Worm (Caenorhabditis elegans) whole organism, early embryonic: Measurements from ENCODE around the gene sdz-8.

Source experiments
- B0310.2 ChIP-seq: sonication (generic microtip); optimal IDR thresholded peaks from 2 replicates; lab custom pipeline; 2016; ENCODE audit warnings: mild to moderate bottlenecking, missing genetic modification characterization, missing compliant biosample characterization
- F13C5.2 ChIP-seq: sonication (generic microtip); optimal IDR thresholded peaks from 2 replicates; lab custom pipeline; 2017; ENCODE audit warnings: mild to moderate bottlenecking, missing genetic modification characterization, inconsistent platforms, missing compliant biosample characterization
- ama-1 ChIP-seq: fragments of 150-350 bp; optimal IDR thresholded peaks from 2 replicates; lab custom pipeline; 2014
- ceh-13 ChIP-seq: fragments of 200-800 bp; sonication (Bioruptor generic); optimal IDR thresholded peaks from 2 replicates; lab custom pipeline; 2018; ENCODE audit warnings: mild to moderate bottlenecking, missing genetic modification characterization, missing compliant biosample characterization
- ceh-36 ChIP-seq: sonication (generic microtip); optimal IDR thresholded peaks from 2 replicates; lab custom pipeline; 2016; ENCODE audit warnings: missing genetic modification characterization, inconsistent platforms, missing compliant biosample characterization
- ets-7 ChIP-seq: sonication (generic microtip); optimal IDR thresholded peaks from 2 replicates; lab custom pipeline; 2016; ENCODE audit warnings: missing genotype, missing genetic modification characterization, missing compliant biosample characterization
- flt-1 ChIP-seq: fragments of 200-800 bp; sonication (Bioruptor generic); IDR thresholded peaks from 2 replicates; pipeline ENCODE4 v1.3.6; 2022; ENCODE audit warnings: missing genetic modification characterization, missing compliant biosample characterization
- hmg-4 ChIP-seq: fragments of 200-800 bp; sonication (Bioruptor generic); optimal IDR thresholded peaks from 2 replicates; lab custom pipeline; 2018; ENCODE audit warnings: mild to moderate bottlenecking, missing genetic modification characterization, missing compliant biosample characterization
- hnd-1 ChIP-seq: sonication (generic microtip); optimal IDR thresholded peaks from 2 replicates; lab custom pipeline; 2016; ENCODE audit warnings: missing genetic modification characterization, missing compliant biosample characterization
- scrt-1 ChIP-seq: fragments of 200-800 bp; sonication (Bioruptor generic); IDR thresholded peaks from 2 replicates; pipeline ENCODE4 v1.3.6; 2022; ENCODE audit warnings: missing genetic modification characterization, missing compliant biosample characterization
- sea-1 ChIP-seq: fragments of 200-800 bp; sonication (Bioruptor generic); conservative IDR thresholded peaks from 2 replicates; pipeline ENCODE4 v1.3.6; 2022; ENCODE audit warnings: missing genetic modification characterization, missing compliant biosample characterization
- tbx-37 ChIP-seq: fragments of 200-800 bp; sonication (Bioruptor generic); conservative IDR thresholded peaks from 2 replicates; pipeline ENCODE4 v1.3.6; 2022; ENCODE audit warnings: missing genetic modification reagents, missing genetic modification characterization, missing compliant biosample characterization
- tra-4 ChIP-seq: sonication (generic microtip); optimal IDR thresholded peaks from 2 replicates; lab custom pipeline; 2017; ENCODE audit warnings: missing genetic modification characterization, missing compliant biosample characterization

ce11 chrV:11539502-11539901, 23.5 kb upstream of the sdz-8 start:
- TF ChIP-seq hmg-4 (GFP tag; lab: Kevin White, UChicago) (no peak), flt-1 (GFP tag; lab: Robert Waterston, UW) (no peak), ceh-36 (tag; lab: Kevin White, UChicago) (no peak), hnd-1 (no peak), ama-1 (no peak), ceh-13 (GFP tag; lab: Kevin White, UChicago) (no peak), tbx-37 (GFP tag; lab: Robert Waterston, UW) (no peak), F13C5.2 (tag; lab: Kevin White, UChicago) (no peak), B0310.2 (tag; lab: Kevin White, UChicago) (no peak), sea-1 (no peak), ets-7 (tag; lab: Kevin White, UChicago) (no peak), scrt-1 (GFP tag; lab: Robert Waterston, UW) (no peak), tra-4 (tag; lab: Kevin White, UChicago) (no peak)
